Fruit fly (Drosophila melanogaster): ENCODE measurements around the gene fid.

Gene fid

DNA sequence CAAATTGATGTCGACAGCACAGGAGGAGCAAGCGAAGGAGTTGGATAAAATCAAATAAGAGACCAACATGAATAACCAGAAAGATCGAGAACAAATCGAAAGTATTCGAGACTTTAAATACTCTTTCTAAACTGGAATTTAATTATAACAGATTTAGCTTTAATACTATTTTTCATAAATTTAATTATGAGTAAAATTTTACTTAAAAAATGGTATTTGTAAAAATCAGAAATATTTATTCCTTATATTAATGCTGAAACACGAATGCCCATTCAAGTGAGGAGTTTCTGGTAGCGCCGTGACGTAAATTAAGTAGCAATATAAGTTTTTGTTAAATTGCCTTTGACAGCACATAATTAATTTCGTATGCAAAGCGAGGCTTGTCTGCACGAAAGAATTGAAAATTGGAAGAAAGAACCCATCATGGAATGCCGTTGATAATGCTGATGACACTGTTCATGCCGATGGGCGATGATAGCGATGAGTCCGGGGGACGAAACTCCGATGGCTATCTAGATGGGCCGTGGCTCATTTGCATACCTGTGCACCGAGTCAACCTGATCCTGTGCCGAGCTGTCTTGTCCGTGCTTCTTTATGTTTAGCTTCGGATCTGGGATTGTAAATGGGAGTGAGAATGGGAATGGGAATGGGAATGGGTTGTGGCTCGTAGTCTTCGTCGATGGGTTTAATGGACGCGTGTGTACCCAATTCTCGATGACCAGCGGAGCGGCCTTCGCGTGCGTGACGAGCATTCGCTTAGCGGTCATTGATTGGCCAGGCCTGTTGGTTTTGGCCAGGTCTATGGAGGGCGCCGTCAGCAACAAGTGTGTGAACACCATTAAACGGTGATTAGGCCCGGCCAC lies 43.2 kb downstream of the fid start (continued):
- peak; percentile 60 for TF ChIP-seq CG32006 (GFP tag; optimal IDR thresholded peaks at IDR 0.05)
- TF ChIP-seq lz (GFP tag; optimal IDR thresholded peaks at IDR 0.05): no peak
- peak; percentile 42 for TF ChIP-seq Sox102F (GFP tag; optimal IDR thresholded peaks at IDR 0.05)
- TF ChIP-seq fd59A (GFP tag; optimal IDR thresholded peaks at IDR 0.05): no peak
- no peak for TF ChIP-seq CG6276 (GFP tag; optimal IDR thresholded peaks at IDR 0.05)
- TF ChIP-seq topi (GFP tag; optimal IDR thresholded peaks at IDR 0.05): peak; percentile 28
- peak; percentile 69 for TF ChIP-seq Eip78C (GFP tag)
- peak; percentile 17; the same call in 1 of the 3 replicates for TF ChIP-seq CG6163 (GFP tag; IDR thresholded peaks at IDR 0.05)
- TF ChIP-seq CG11902 (GFP tag; optimal IDR thresholded peaks at IDR 0.05): no peak
- TF ChIP-seq svp (GFP tag): peak; percentile 36
- peak; percentile 24 for TF ChIP-seq Sox14 (GFP tag; optimal IDR thresholded peaks at IDR 0.05)
- TF ChIP-seq acj6 (GFP tag; optimal IDR thresholded peaks at IDR 0.05): peak; percentile 31
- peak; percentile 24 for TF ChIP-seq CG3919 (GFP tag; optimal IDR thresholded peaks at IDR 0.05)
- peak; percentile 52 for TF ChIP-seq CG10669 (GFP tag; optimal IDR thresholded peaks at IDR 0.05)

DNA sequence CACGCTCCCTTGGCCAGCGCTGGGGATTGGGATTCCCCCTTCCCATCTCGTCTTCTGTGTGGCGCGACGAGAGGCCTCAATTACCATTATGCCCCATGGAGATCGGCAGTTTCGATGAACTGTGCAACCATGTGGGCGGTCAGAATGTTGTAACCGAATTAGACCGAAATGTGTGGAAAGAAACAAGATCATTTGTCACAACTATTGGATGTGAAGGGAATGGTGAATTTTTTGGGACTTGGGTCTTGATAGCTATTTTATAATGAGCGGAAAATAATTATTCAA lies 43.7 kb downstream of the fid start:
- no peak for TF ChIP-seq CG34406 (GFP tag; optimal IDR thresholded peaks at IDR 0.05)
- TF ChIP-seq fkh (GFP tag; optimal IDR thresholded peaks at IDR 0.05): no peak
- TF ChIP-seq spab (GFP tag; optimal IDR thresholded peaks at IDR 0.05): no peak

DNA sequence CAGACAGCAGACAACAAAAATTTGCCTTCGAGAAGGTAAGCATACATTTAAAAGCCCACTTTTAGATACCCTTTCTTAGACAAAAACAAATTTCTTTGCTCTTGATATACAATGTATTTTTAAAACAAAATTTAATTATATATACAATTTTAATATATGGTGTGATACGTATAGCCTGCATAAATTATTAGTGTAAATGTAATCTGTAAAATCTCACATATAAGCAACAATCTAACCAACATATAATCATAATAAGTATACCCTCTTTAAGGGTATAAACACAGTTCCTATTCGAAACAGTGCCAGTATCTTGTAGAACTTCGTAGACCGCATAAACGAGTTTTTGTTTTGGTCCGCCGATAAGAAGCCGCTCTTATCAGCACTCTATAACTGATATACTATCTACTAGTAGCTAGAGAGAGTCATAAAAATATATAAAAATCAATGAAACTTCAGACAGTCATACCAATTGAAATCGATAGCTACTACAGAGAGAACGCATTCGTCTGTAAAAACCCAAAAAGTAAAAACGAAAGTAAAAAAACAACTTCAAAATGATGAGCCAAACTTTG lies 44.5 kb downstream of the fid start, which contains the start of gene Kaz-m1:
Gene Kaz-m1, plus strand, starts transcription at position 460 of the 572 bp plus-strand sequence.
- TF ChIP-seq Ets96B (tag; optimal IDR thresholded peaks at IDR 0.05) (peak; percentile 22), Eip78C (GFP tag) (peak; percentile 27), dsx (GFP tag; optimal IDR thresholded peaks at IDR 0.05; ENCODE audit: poor library complexity, severe bottlenecking) (peak; percentile 22), acj6 (GFP tag; optimal IDR thresholded peaks at IDR 0.05) (no peak), CG10631 (GFP tag; optimal IDR thresholded peaks at IDR 0.05) (peak; percentile 28), salr (GFP tag; optimal IDR thresholded peaks at IDR 0.05) (no peak), Sox15 (GFP tag; optimal IDR thresholded peaks at IDR 0.05) (no peak), CG3032 (tag; optimal IDR thresholded peaks at IDR 0.05) (peak; percentile 29), CG16779 (tag; optimal IDR thresholded peaks at IDR 0.05) (no peak), CG10669 (GFP tag; optimal IDR thresholded peaks at IDR 0.05) (no peak)

DNA sequence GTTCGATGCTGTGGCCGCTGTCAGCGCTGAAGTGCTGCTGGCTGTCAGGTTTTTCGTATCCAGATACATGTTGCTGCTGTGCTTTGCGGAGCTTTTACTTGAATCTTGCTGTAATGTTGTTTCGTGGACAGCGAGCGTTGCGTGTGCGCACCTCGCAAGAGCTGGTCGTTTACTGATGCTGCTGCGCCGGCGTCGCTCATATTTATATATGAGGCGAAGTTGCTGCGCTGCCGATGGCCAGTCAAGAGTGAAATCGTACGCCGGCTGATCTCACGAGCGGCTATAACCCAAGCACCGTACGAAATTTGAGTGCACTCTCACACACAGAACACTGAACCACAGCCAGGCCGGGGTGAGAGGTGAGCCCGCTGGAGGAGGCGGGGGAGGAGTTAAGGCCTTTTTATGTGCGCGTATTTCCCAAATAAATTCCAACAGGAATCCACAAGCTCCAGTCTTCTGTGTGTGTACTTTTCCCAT lies 47.5 kb downstream of the fid start:
- TF ChIP-seq Gug (GFP tag; IDR thresholded peaks at IDR 0.05): no peak
- no peak for TF ChIP-seq achi (GFP tag; optimal IDR thresholded peaks at IDR 0.05)
- TF ChIP-seq CG6163 (GFP tag; IDR thresholded peaks at IDR 0.05): 0 out of 3 replicates have a peak, but pooled peaks have one; percentile 27
- no peak for TF ChIP-seq Ets21C (GFP tag; optimal IDR thresholded peaks at IDR 0.05)
- TF ChIP-seq CG9139 (GFP tag; optimal IDR thresholded peaks at IDR 0.05): no peak
- no peak for TF ChIP-seq ss (GFP tag; optimal IDR thresholded peaks at IDR 0.05)

DNA sequence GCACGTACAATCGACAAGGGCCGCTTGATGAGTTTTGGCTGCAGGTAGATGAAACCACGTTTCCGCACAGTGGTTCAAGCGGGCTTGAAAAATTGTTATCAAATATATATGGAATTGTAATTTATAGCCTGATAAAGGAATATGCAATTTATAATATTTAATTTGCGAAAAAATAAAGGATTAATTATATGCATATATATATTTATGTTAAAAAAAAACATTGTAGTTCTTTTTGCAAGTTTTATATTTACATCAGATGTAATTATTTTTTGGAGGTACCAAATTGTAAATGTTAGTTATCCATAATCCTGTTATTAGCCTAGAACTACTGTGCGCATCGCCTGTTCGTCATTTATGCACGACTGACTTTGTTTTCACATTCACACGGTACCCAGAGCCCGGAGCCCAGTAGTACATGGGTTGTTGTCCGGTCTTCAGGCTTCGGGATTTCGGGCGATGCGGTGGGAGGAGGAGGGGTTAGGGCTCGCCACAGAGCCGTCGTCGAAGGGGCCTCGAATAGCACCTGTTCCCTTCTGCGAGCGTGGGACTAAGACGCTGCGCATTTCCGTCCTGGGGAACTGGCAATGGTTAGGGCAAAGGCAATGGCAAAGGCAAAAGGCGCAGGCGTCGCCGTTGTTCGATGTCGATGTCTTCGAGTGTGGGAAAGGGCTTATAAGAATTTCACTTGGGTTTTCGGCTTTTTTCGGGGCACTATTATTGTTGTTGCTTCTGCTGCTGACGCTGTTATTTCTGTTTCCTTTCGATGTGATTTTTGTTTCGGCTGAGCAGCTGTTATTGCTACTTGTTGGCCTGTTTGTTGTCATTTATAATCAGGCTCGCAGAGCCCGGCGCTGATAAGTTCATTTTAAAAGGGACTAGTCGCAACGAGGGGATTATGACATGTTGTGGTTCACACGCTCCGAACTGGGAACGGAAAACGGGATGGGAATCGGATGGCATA lies 48.2 kb downstream of the fid start:
- peak; percentile 96 for TF ChIP-seq CG6808 (GFP tag; optimal IDR thresholded peaks at IDR 0.05)
- TF ChIP-seq OdsH (GFP tag; optimal IDR thresholded peaks at IDR 0.05): peak; percentile 89
- peak; percentile 85 for TF ChIP-seq CG15336 (GFP tag; IDR thresholded peaks at IDR 0.05)
- TF ChIP-seq dac (GFP tag; optimal IDR thresholded peaks at IDR 0.05): peak; percentile 64
- peak; percentile 92 for TF ChIP-seq fd59A (GFP tag; optimal IDR thresholded peaks at IDR 0.05)
- TF ChIP-seq eg (GFP tag; IDR thresholded peaks at IDR 0.05): peak; percentile 68
- TF ChIP-seq net (GFP tag; optimal IDR thresholded peaks at IDR 0.05): peak; percentile 90
- TF ChIP-seq Eip75B (GFP tag; optimal IDR thresholded peaks at IDR 0.05): peak; percentile 68
- TF ChIP-seq CG8319 (GFP tag; optimal IDR thresholded peaks at IDR 0.05): peak; percentile 85
- TF ChIP-seq CG6163 (GFP tag; IDR thresholded peaks at IDR 0.05): peak; percentile 74; the same call in 2 of the 3 replicates
- TF ChIP-seq achi (GFP tag; optimal IDR thresholded peaks at IDR 0.05): peak; percentile 93
- peak; percentile 81 for TF ChIP-seq CG4318 (GFP tag; optimal IDR thresholded peaks at IDR 0.05)
- TF ChIP-seq CG3032 (tag; optimal IDR thresholded peaks at IDR 0.05): peak; percentile 95
- TF ChIP-seq fkh (GFP tag; optimal IDR thresholded peaks at IDR 0.05): peak; percentile 63
- peak; percentile 85 for TF ChIP-seq CG11902 (GFP tag; optimal IDR thresholded peaks at IDR 0.05)
- peak; percentile 88 for TF ChIP-seq Lpt (GFP tag; optimal IDR thresholded peaks at IDR 0.05)
